Fruit fly (Drosophila melanogaster): ENCODE data around the gene Tango2.

DNA sequence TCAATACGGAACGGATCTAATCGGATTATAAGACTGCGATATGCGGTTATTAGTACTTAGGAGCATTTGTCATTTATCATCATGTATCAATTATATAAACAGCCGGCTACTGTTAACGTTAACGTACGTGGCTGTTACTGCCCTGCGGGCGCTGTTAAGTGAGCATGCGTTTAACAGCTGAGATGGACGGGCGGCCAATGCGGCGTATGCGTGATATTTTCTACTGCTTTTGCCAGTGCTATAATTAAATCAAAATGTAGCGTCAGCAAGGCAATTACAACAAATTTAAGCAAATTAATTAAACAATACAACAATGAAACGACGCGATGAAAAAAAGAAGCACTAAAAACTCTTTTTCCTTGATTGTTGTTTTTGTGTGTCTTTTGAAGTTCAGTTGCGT lies 20.8 kb downstream of the Tango2 start:
- TF ChIP-seq Sin3A (optimal IDR thresholded peaks at IDR 0.05) (no peak), insv (optimal IDR thresholded peaks at IDR 0.05) (no peak)

Measured in Kc167 (cell line).